Worm (Caenorhabditis elegans) whole organism, L1 larva: ENCODE results near the gene grl-13.

Experiments
- ama-1 ChIP-seq: fragments of 150-350 bp; optimal IDR thresholded peaks from 2 replicates; lab custom pipeline; 2014
- blmp-1 ChIP-seq: fragments of 150-350 bp; optimal IDR thresholded peaks from 2 replicates; lab custom pipeline; 2014; ENCODE audit warnings: missing biosample characterization, missing genetic modification characterization
- ceh-82 ChIP-seq, 3 experiments: fragments of 150-350 bp in 1 of 3; sonication (generic microtip) in 2 of 3; optimal IDR thresholded peaks; 2 replicates each; lab custom pipeline; 2014 to 2017; ENCODE audit warnings: missing biosample characterization in 3 of 3, missing genetic modification characterization in 3 of 3
- lin-39 ChIP-seq: fragments of 150-350 bp; optimal IDR thresholded peaks from 2 replicates; lab custom pipeline; 2014; ENCODE audit warnings: missing biosample characterization, missing genetic modification reagents, missing genetic modification characterization
- lsy-2 ChIP-seq, 2 experiments: fragments of 150-350 bp; optimal IDR thresholded peaks; 2 replicates each; lab custom pipeline; 2014; ENCODE audit warnings: missing biosample characterization in 2 of 2, missing genetic modification characterization in 2 of 2
- mef-2 ChIP-seq: fragments of 150-350 bp; optimal IDR thresholded peaks from 2 replicates; lab custom pipeline; 2014; ENCODE audit warnings: missing biosample characterization, missing genetic modification characterization
- nhr-12 ChIP-seq: sonication (generic microtip); optimal IDR thresholded peaks from 2 replicates; lab custom pipeline; 2017; ENCODE audit warnings: missing biosample characterization, missing genetic modification characterization
- nhr-237 ChIP-seq: fragments of 150-350 bp; optimal IDR thresholded peaks from 2 replicates; lab custom pipeline; 2014; ENCODE audit warnings: missing biosample characterization, missing genetic modification characterization
- nhr-28 ChIP-seq: fragments of 150-350 bp; optimal IDR thresholded peaks from 2 replicates; lab custom pipeline; 2014; ENCODE audit warnings: missing biosample characterization, missing genetic modification characterization
- nhr-76 ChIP-seq: sonication (generic microtip); optimal IDR thresholded peaks from 2 replicates; lab custom pipeline; 2017; ENCODE audit warnings: missing biosample characterization, missing genetic modification characterization
- nhr-77 ChIP-seq: fragments of 150-350 bp; optimal IDR thresholded peaks from 2 replicates; lab custom pipeline; 2014; ENCODE audit warnings: missing biosample characterization, missing genetic modification characterization

- TF ChIP-seq nhr-28 (tag; lab: Kevin White, UChicago) (no peak), mef-2 (tag; lab: Kevin White, UChicago) (no peak), ceh-82 (tag; optimal IDR thresholded peaks at IDR 0.05; lab: Kevin White, UChicago) (no peak), nhr-12 (tag; lab: Kevin White, UChicago) (no peak), ama-1 (lab: Kevin White, UChicago) (no peak), nhr-77 (no peak), blmp-1 (no peak), nhr-237 (tag; lab: Kevin White, UChicago) (no peak), nhr-76 (tag; lab: Kevin White, UChicago) (no peak), lsy-2 (tag; optimal IDR thresholded peaks at IDR 0.05; lab: Kevin White, UChicago) (no peak), lin-39 (tag; lab: Kevin White, UChicago) (no peak)
Observed at ce11 chrV:4386173-4386572, 21.8 kb upstream of the grl-13 start, which contains the start of gene F13A2.10.
